Fruit fly (Drosophila melanogaster): Measurements from ENCODE around the gene CG43703.

DNA sequence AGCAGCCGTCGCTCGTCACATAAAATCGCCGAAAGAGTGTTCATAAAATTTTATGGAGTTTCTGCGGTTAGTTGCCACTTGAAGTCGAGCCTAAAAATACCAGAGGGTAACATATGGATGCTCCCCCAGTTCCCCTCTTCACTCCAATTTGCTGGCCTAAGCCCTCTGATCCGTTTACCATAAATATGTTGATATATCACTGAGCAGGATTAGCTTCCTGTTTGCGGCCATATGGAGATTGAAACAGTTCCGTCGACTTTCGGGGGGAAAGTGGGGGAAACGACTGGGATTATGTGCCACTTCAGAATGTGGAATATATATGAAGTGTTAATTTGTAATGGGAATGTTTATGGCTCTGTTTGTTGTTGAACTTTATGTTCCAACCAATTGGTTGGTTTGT is 48.9 kb downstream of the CG43703 start:
- TF ChIP-seq CG8478 (optimal IDR thresholded peaks at IDR 0.05) (no peak), CTCF (optimal IDR thresholded peaks at IDR 0.05) (no peak)
